ENCODE assay signal across 2 fruit fly cellular contexts in genomic region chr3L:3760395-3760997, dm6.
TF ChIP-seq lines count a peak whose summit lies in the region.

No protein-coding gene starts in this region.

TF ChIP-seq in whole organism, embryonic, 481 proteins besides CTCF, POLR2A, EP300 and RAD21 (continued from another document and continues in another):
- TF ChIP-seq D19B (GFP tag; optimal IDR thresholded peaks at IDR 0.05; lab: Kevin White, UChicago) (peak; percentile 18), gem (tag; optimal IDR thresholded peaks at IDR 0.05; lab: Kevin White, UChicago) (peak; percentile 45), Side (GFP tag; optimal IDR thresholded peaks at IDR 0.05; lab: Kevin White, UChicago) (no peak), lilli (GFP tag; optimal IDR thresholded peaks at IDR 0.05; lab: Kevin White, UChicago) (peak; percentile 31), CG13296 (GFP tag; optimal IDR thresholded peaks at IDR 0.05; lab: Kevin White, UChicago) (peak; percentile 43), ase (GFP tag; IDR thresholded peaks at IDR 0.05; lab: Robert Waterston, UW) (peak; percentile 44; the same call in 2 of the 3 replicates), CG12391 (tag; optimal IDR thresholded peaks at IDR 0.05; lab: Kevin White, UChicago) (peak; percentile 28), CG12236 (GFP tag; optimal IDR thresholded peaks at IDR 0.05; lab: Kevin White, UChicago) (no peak), schlank (tag; optimal IDR thresholded peaks at IDR 0.05; lab: Kevin White, UChicago) (peak; percentile 25), CG3065 (GFP tag; optimal IDR thresholded peaks at IDR 0.05; lab: Kevin White, UChicago) (no peak), tio (GFP tag; optimal IDR thresholded peaks at IDR 0.05; lab: Kevin White, UChicago) (no peak), bsh (GFP tag; optimal IDR thresholded peaks at IDR 0.05; lab: Kevin White, UChicago) (no peak), CG12659 (GFP tag; optimal IDR thresholded peaks at IDR 0.05; lab: Kevin White, UChicago) (no peak), nom (GFP tag; optimal IDR thresholded peaks at IDR 0.05; lab: Kevin White, UChicago) (no peak), CG15011 (GFP tag; optimal IDR thresholded peaks at IDR 0.05; lab: Kevin White, UChicago) (peak; percentile 9), Ssrp (tag; optimal IDR thresholded peaks at IDR 0.05; lab: Kevin White, UChicago) (no peak), CG11723 (GFP tag; optimal IDR thresholded peaks at IDR 0.05; lab: Kevin White, UChicago) (no peak), al (GFP tag; IDR thresholded peaks at IDR 0.05; lab: Robert Waterston, UW) (peak; percentile 48; the same call in 1 of the 2 replicates), Scr (GFP tag; IDR thresholded peaks at IDR 0.05; lab: Robert Waterston, UW; ENCODE audit: partially characterized antibody) (no peak), Spps (tag; optimal IDR thresholded peaks at IDR 0.05; lab: Kevin White, UChicago) (no peak), CG10147 (GFP tag; optimal IDR thresholded peaks at IDR 0.05; lab: Kevin White, UChicago) (peak; percentile 31), CG8478 (optimal IDR thresholded peaks at IDR 0.05; lab: Kevin White, UChicago) (no peak), Mad (GFP tag; optimal IDR thresholded peaks at IDR 0.05; lab: Kevin White, UChicago) (no peak), Aef1 (GFP tag; IDR thresholded peaks at IDR 0.05; lab: Robert Waterston, UW) (peak; percentile 59; the same call in 2 of the 3 replicates), cwo (GFP tag; optimal IDR thresholded peaks at IDR 0.05; lab: Kevin White, UChicago) (peak; percentile 37), CG4424 (GFP tag; optimal IDR thresholded peaks at IDR 0.05; lab: Kevin White, UChicago) (peak; percentile 16), Dref (GFP tag; IDR thresholded peaks at IDR 0.05; lab: Robert Waterston, UW) (no peak), CG30431 (GFP tag; optimal IDR thresholded peaks at IDR 0.05; lab: Kevin White, UChicago) (no peak), Blimp-1 (GFP tag; optimal IDR thresholded peaks at IDR 0.05; lab: Kevin White, UChicago) (no peak), org-1 (GFP tag; optimal IDR thresholded peaks at IDR 0.05; lab: Kevin White, UChicago) (peak; percentile 29), chn (GFP tag; optimal IDR thresholded peaks at IDR 0.05; lab: Kevin White, UChicago) (no peak), nerfin-2 (GFP tag; IDR thresholded peaks at IDR 0.05; lab: Robert Waterston, UW; ENCODE audit: partially characterized antibody) (no peak), CG17912 (GFP tag; optimal IDR thresholded peaks at IDR 0.05; lab: Kevin White, UChicago) (no peak), Gsc (GFP tag; IDR thresholded peaks at IDR 0.05; lab: Robert Waterston, UW) (no peak), Adf1 (GFP tag; IDR thresholded peaks at IDR 0.05; lab: Robert Waterston, UW) (no peak), H2.0 (GFP tag; IDR thresholded peaks at IDR 0.05; lab: Robert Waterston, UW) (0 out of 2 replicates have a peak, but pooled peaks have one; percentile 2), NfI (GFP tag; optimal IDR thresholded peaks at IDR 0.05; lab: Kevin White, UChicago) (peak; percentile 41), fd102C (GFP tag; optimal IDR thresholded peaks at IDR 0.05; lab: Kevin White, UChicago) (no peak), tgo (GFP tag; IDR thresholded peaks at IDR 0.05; lab: Robert Waterston, UW) (peak; percentile 31; the same call in 1 of the 3 replicates), CG9727 (GFP tag; optimal IDR thresholded peaks at IDR 0.05; lab: Kevin White, UChicago) (peak; percentile 9), CG9609 (GFP tag; optimal IDR thresholded peaks at IDR 0.05; lab: Kevin White, UChicago) (no peak), CG11398 (GFP tag; optimal IDR thresholded peaks at IDR 0.05; lab: Kevin White, UChicago) (peak; percentile 10), CG18764 (GFP tag; optimal IDR thresholded peaks at IDR 0.05; lab: Kevin White, UChicago) (no peak), HLH4C (GFP tag; IDR thresholded peaks at IDR 0.05; lab: Robert Waterston, UW; ENCODE audit: partially characterized antibody) (no peak), sr (GFP tag; IDR thresholded peaks at IDR 0.05; lab: Robert Waterston, UW) (peak; percentile 56; the same call in 2 of the 3 replicates), CG2116 (GFP tag; optimal IDR thresholded peaks at IDR 0.05; lab: Kevin White, UChicago) (no peak), Elba2 (GFP tag; optimal IDR thresholded peaks at IDR 0.05; lab: Kevin White, UChicago) (no peak), ftz-f1 (GFP tag; optimal IDR thresholded peaks at IDR 0.05; lab: Kevin White, UChicago) (peak; percentile 91), CG11247 (GFP tag; IDR thresholded peaks at IDR 0.05; lab: Robert Waterston, UW) (peak; percentile 7; the same call in 1 of the 2 replicates), CG13624 (GFP tag; optimal IDR thresholded peaks at IDR 0.05; lab: Kevin White, UChicago) (peak; percentile 44), CG13287 (GFP tag; IDR thresholded peaks at IDR 0.05; lab: Robert Waterston, UW; ENCODE audit: partially characterized antibody) (no peak), cato (GFP tag; optimal IDR thresholded peaks at IDR 0.05; lab: Kevin White, UChicago; ENCODE audit: borderline replicate concordance) (no peak), Jarid2 (GFP tag; optimal IDR thresholded peaks at IDR 0.05; lab: Kevin White, UChicago) (no peak), CG10274 (GFP tag; optimal IDR thresholded peaks at IDR 0.05; lab: Kevin White, UChicago) (no peak), Hmr (GFP tag; optimal IDR thresholded peaks at IDR 0.05; lab: Kevin White, UChicago) (peak; percentile 39), NFAT (GFP tag; IDR thresholded peaks at IDR 0.05; lab: Robert Waterston, UW) (0 out of 2 replicates have a peak, but pooled peaks have one; percentile 17), CG13424 (tag; optimal IDR thresholded peaks at IDR 0.05; lab: Kevin White, UChicago) (peak; percentile 40), CG4404 (GFP tag; IDR thresholded peaks at IDR 0.05; lab: Robert Waterston, UW) (no peak), CG31388 (GFP tag; optimal IDR thresholded peaks at IDR 0.05; lab: Kevin White, UChicago) (no peak), CG7786 (GFP tag; optimal IDR thresholded peaks at IDR 0.05; lab: Kevin White, UChicago) (peak; percentile 10), stc (GFP tag; IDR thresholded peaks at IDR 0.05; lab: Robert Waterston, UW) (no peak), CG9876 (GFP tag; optimal IDR thresholded peaks at IDR 0.05; lab: Kevin White, UChicago) (no peak), CG14014 (GFP tag; IDR thresholded peaks at IDR 0.05; lab: Robert Waterston, UW) (peak; percentile 56; the same call in 1 of the 2 replicates), sqz (GFP tag; optimal IDR thresholded peaks at IDR 0.05; lab: Kevin White, UChicago) (no peak), cg (GFP tag; optimal IDR thresholded peaks at IDR 0.05; lab: Kevin White, UChicago) (no peak)

TF ChIP-seq in whole organism, prepupa, 60 proteins besides CTCF, POLR2A, EP300 and RAD21 (continued from another document):
- TF ChIP-seq CG15336 (GFP tag; IDR thresholded peaks at IDR 0.05; lab: Robert Waterston, UW), result 0 out of 2 replicates have a peak, but pooled peaks have one; percentile 15
- peak; percentile 28 for TF ChIP-seq cyc (GFP tag; optimal IDR thresholded peaks at IDR 0.05; lab: Kevin White, UChicago)
- TF ChIP-seq Gug (GFP tag; IDR thresholded peaks at IDR 0.05; lab: Robert Waterston, UW), result no peak
- no peak for TF ChIP-seq fd59A (GFP tag; optimal IDR thresholded peaks at IDR 0.05; lab: Kevin White, UChicago)
- no peak for TF ChIP-seq eg (GFP tag; IDR thresholded peaks at IDR 0.05; lab: Robert Waterston, UW)
- TF ChIP-seq CG11902 (GFP tag; optimal IDR thresholded peaks at IDR 0.05; lab: Kevin White, UChicago), result no peak
- TF ChIP-seq achi (GFP tag; optimal IDR thresholded peaks at IDR 0.05; lab: Kevin White, UChicago), result no peak
- no peak for TF ChIP-seq CG7368 (GFP tag; optimal IDR thresholded peaks at IDR 0.05; lab: Kevin White, UChicago)
- no peak for TF ChIP-seq CG6854 (GFP tag; optimal IDR thresholded peaks at IDR 0.05; lab: Kevin White, UChicago)
- TF ChIP-seq CG3919 (GFP tag; optimal IDR thresholded peaks at IDR 0.05; lab: Kevin White, UChicago), result no peak
- TF ChIP-seq vri (GFP tag; optimal IDR thresholded peaks at IDR 0.05; lab: Kevin White, UChicago), result no peak
- TF ChIP-seq CG8632 (GFP tag; optimal IDR thresholded peaks at IDR 0.05; lab: Kevin White, UChicago), result no peak
- no peak for TF ChIP-seq Sox15 (GFP tag; optimal IDR thresholded peaks at IDR 0.05; lab: Kevin White, UChicago)
- TF ChIP-seq CG10669 (GFP tag; optimal IDR thresholded peaks at IDR 0.05; lab: Kevin White, UChicago), result no peak
- TF ChIP-seq pdm3 (GFP tag; optimal IDR thresholded peaks at IDR 0.05; lab: Kevin White, UChicago), result no peak
- no peak for TF ChIP-seq Blimp-1 (GFP tag; optimal IDR thresholded peaks at IDR 0.05; lab: Kevin White, UChicago)
- no peak for TF ChIP-seq CG34406 (GFP tag; optimal IDR thresholded peaks at IDR 0.05; lab: Kevin White, UChicago)
- TF ChIP-seq CG6163 (GFP tag; IDR thresholded peaks at IDR 0.05; lab: Robert Waterston, UW), result no peak
- peak; percentile 62 for TF ChIP-seq svp (GFP tag; lab: Kevin White, UChicago)
- TF ChIP-seq CG16779 (tag; optimal IDR thresholded peaks at IDR 0.05; lab: Kevin White, UChicago), result no peak
- TF ChIP-seq Eip78C (GFP tag; lab: Kevin White, UChicago), result peak; percentile 59
- no peak for TF ChIP-seq fd85E (GFP tag; optimal IDR thresholded peaks at IDR 0.05; lab: Kevin White, UChicago)
- TF ChIP-seq esn (GFP tag; optimal IDR thresholded peaks at IDR 0.05; lab: Kevin White, UChicago), result no peak
- TF ChIP-seq CG32006 (GFP tag; optimal IDR thresholded peaks at IDR 0.05; lab: Kevin White, UChicago), result no peak
- no peak for TF ChIP-seq topi (GFP tag; optimal IDR thresholded peaks at IDR 0.05; lab: Kevin White, UChicago)
- TF ChIP-seq Hr4 (GFP tag; optimal IDR thresholded peaks at IDR 0.05; lab: Kevin White, UChicago), result peak; percentile 5
- TF ChIP-seq CG1621 (tag; optimal IDR thresholded peaks at IDR 0.05; lab: Kevin White, UChicago), result no peak
- TF ChIP-seq Hr39 (GFP tag; optimal IDR thresholded peaks at IDR 0.05; lab: Kevin White, UChicago), result peak; percentile 4
- no peak for TF ChIP-seq OdsH (GFP tag; optimal IDR thresholded peaks at IDR 0.05; lab: Kevin White, UChicago)
- no peak for TF ChIP-seq CG3032 (tag; optimal IDR thresholded peaks at IDR 0.05; lab: Kevin White, UChicago)
- no peak for TF ChIP-seq Eip75B (GFP tag; optimal IDR thresholded peaks at IDR 0.05; lab: Kevin White, UChicago)
- no peak for TF ChIP-seq dac (GFP tag; optimal IDR thresholded peaks at IDR 0.05; lab: Kevin White, UChicago)
TF ChIP-seq in whole organism, prepupa: peak in this region for 9.
